Worm (Caenorhabditis elegans): ENCODE data around the gene Y43F8B.7.

DNA sequence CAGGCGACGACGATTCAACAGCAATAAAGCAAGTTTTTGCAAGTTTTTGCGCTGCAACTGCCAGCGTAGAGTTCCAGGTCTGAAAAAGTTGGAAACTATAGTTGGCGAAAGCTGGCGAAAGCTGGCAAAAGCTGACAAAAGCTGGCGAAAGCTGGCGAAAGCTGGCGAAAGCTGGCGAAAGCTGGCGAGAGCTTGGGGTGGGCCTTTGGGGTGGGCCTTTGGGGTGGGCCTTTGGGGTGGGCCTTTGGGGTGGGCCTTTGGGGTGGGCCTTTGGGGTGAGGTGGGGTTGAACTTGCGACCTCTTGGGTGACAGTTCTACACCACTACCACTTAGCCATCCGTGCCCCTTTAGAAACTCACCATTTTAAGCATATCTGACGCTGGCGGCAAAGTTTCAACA is 4.6 kb downstream of the Y43F8B.7 start:
- TF ChIP-seq mep-1 (tag; optimal IDR thresholded peaks at IDR 0.05) (no peak), nhr-237 (tag; optimal IDR thresholded peaks at IDR 0.05) (no peak), nhr-28 (tag; optimal IDR thresholded peaks at IDR 0.05) (no peak), unc-62 (GFP tag; optimal IDR thresholded peaks at IDR 0.05) (no peak), lin-32 (GFP tag; optimal IDR thresholded peaks at IDR 0.05) (no peak), zip-8 (tag; optimal IDR thresholded peaks at IDR 0.05) (no peak), hlh-1 (tag; optimal IDR thresholded peaks at IDR 0.05) (no peak), blmp-1 (tag; optimal IDR thresholded peaks at IDR 0.05) (no peak)

Data from whole organism, mixed stage, embryonic.